Worm (Caenorhabditis elegans) whole organism, mixed stage, embryonic: ENCODE measurements around the gene srab-22.

Experiments
- blmp-1 ChIP-seq: fragments of 150-350 bp; optimal IDR thresholded peaks from 2 replicates; lab custom pipeline; 2014; ENCODE audit warnings: missing biosample characterization, missing genetic modification characterization
- ceh-83 ChIP-seq: fragments of 200-800 bp; sonication (Bioruptor generic); optimal IDR thresholded peaks from 2 replicates; lab custom pipeline; 2018; ENCODE audit warnings: mild to moderate bottlenecking, missing genetic modification characterization, missing compliant biosample characterization
- ces-1 ChIP-seq: fragments of 150-350 bp; optimal IDR thresholded peaks from 2 replicates; lab custom pipeline; 2014; ENCODE audit warnings: missing biosample characterization, missing genetic modification reagents, missing genetic modification characterization
- cnd-1 ChIP-seq: fragments of 200-800 bp; sonication (Bioruptor generic); optimal IDR thresholded peaks from 2 replicates; lab custom pipeline; 2018; ENCODE audit warnings: mild to moderate bottlenecking, missing genetic modification characterization, missing compliant biosample characterization
- lsy-2 ChIP-seq: fragments of 150-350 bp; optimal IDR thresholded peaks from 2 replicates; lab custom pipeline; 2014; ENCODE audit warnings: missing biosample characterization, missing genetic modification characterization
- mep-1 ChIP-seq: fragments of 150-350 bp; optimal IDR thresholded peaks from 2 replicates; lab custom pipeline; 2017; ENCODE audit warnings: missing biosample characterization, missing genetic modification reagents, missing genetic modification characterization, inconsistent platforms
- nhr-12 ChIP-seq: fragments of 150-350 bp; optimal IDR thresholded peaks from 2 replicates; lab custom pipeline; 2014; ENCODE audit warnings: missing biosample characterization, missing genetic modification characterization
- nhr-237 ChIP-seq: fragments of 150-350 bp; optimal IDR thresholded peaks from 2 replicates; lab custom pipeline; 2014; ENCODE audit warnings: missing biosample characterization, missing genetic modification characterization
- nhr-76 ChIP-seq: sonication (generic microtip); optimal IDR thresholded peaks from 2 replicates; lab custom pipeline; 2017; ENCODE audit warnings: missing biosample characterization, missing genetic modification characterization
- pha-4 ChIP-seq: fragments of 150-350 bp; optimal IDR thresholded peaks from 2 replicates; lab custom pipeline; 2018; ENCODE audit warnings: missing biosample characterization, missing genetic modification reagents, missing genetic modification characterization
- snpc-4 ChIP-seq: fragments of 150-350 bp; optimal IDR thresholded peaks from 2 replicates; lab custom pipeline; 2014; ENCODE audit warnings: missing biosample characterization, missing genetic modification characterization
- unc-120 ChIP-seq: sonication (generic microtip); optimal IDR thresholded peaks from 2 replicates; lab custom pipeline; 2017; ENCODE audit warnings: missing genetic modification characterization, missing compliant biosample characterization; ENCODE audit not compliant: poor library complexity, severe bottlenecking
- unc-62 ChIP-seq: fragments of 150-350 bp; optimal IDR thresholded peaks from 2 replicates; lab custom pipeline; 2014; ENCODE audit warnings: missing biosample characterization, missing genetic modification reagents, missing genetic modification characterization
- zip-8 ChIP-seq: fragments of 150-350 bp; optimal IDR thresholded peaks from 2 replicates; lab custom pipeline; 2014; ENCODE audit warnings: missing biosample characterization, missing genetic modification characterization

DNA sequence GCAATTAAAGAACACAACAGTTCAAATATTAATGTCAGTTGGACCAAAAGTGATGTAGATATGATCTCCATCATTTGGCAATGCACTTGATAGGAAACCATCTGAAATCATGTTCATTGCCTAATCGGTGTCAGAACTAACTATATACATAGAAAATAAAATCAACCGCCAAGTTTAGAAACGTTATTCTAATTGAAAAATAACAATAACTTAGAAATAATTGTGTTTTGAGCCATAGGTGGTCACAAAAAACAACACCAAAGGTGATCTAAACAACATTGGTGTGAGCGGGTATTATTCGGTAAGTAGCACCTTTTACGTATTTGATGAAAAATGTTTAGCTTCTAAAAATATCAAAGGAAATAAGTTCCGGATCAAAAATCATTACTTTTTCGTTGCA, 1.8 kb upstream of the srab-22 start, which contains the start of gene srab-21:
- no peak for TF ChIP-seq blmp-1
- TF ChIP-seq ceh-83 (GFP tag; lab: Kevin White, UChicago) = no peak
- TF ChIP-seq nhr-76 (tag; lab: Kevin White, UChicago) = no peak
- TF ChIP-seq unc-62 (GFP tag; lab: Kevin White, UChicago) = no peak
- TF ChIP-seq nhr-12 = no peak
- no peak for TF ChIP-seq ces-1 (GFP tag; lab: Kevin White, UChicago)
- no peak for TF ChIP-seq lsy-2
- TF ChIP-seq mep-1 = no peak
- no peak for TF ChIP-seq snpc-4
- TF ChIP-seq nhr-237 (tag; lab: Kevin White, UChicago) = no peak
- no peak for TF ChIP-seq pha-4
- TF ChIP-seq zip-8 (tag; lab: Kevin White, UChicago) = no peak
- no peak for TF ChIP-seq unc-120
- TF ChIP-seq cnd-1 (tag; lab: Kevin White, UChicago) = no peak
